Fruit fly (Drosophila melanogaster): ENCODE data around the gene ERR.

Gene ERR

dm6 chr3L:8137448-8137906, 49.0 kb downstream of the ERR start, which contains the start of the genes Setx and mus301 (continued):
- TF ChIP-seq prd (optimal IDR thresholded peaks at IDR 0.05) (no peak), prd (GFP tag; IDR thresholded peaks at IDR 0.05) (peak; percentile 84), CG34422 (GFP tag; IDR thresholded peaks at IDR 0.05) (peak; percentile 63; the same call in 2 of the 3 replicates), CG2129 (GFP tag; IDR thresholded peaks at IDR 0.05; ENCODE audit: partially characterized antibody) (no peak), stc (GFP tag; IDR thresholded peaks at IDR 0.05) (no peak), sisA (GFP tag; IDR thresholded peaks at IDR 0.05) (peak; percentile 78), gfzf (GFP tag; optimal IDR thresholded peaks at IDR 0.05) (peak; percentile 92), pzg (GFP tag; optimal IDR thresholded peaks at IDR 0.05) (peak; percentile 90), gt (GFP tag; IDR thresholded peaks at IDR 0.05) (no peak), NfI (GFP tag; optimal IDR thresholded peaks at IDR 0.05) (peak; percentile 80), CG2678 (tag; optimal IDR thresholded peaks at IDR 0.05) (no peak), CG15696 (tag; optimal IDR thresholded peaks at IDR 0.05) (peak; percentile 73), chn (GFP tag; optimal IDR thresholded peaks at IDR 0.05) (peak; percentile 90), Dbx (GFP tag; IDR thresholded peaks at IDR 0.05) (peak; percentile 88), Oaz (GFP tag; IDR thresholded peaks at IDR 0.05) (0 out of 2 replicates have a peak, but pooled peaks have one; percentile 20), CG18476 (GFP tag; optimal IDR thresholded peaks at IDR 0.05) (peak; percentile 82), Neu2 (GFP tag; optimal IDR thresholded peaks at IDR 0.05; ENCODE audit: borderline replicate concordance) (peak; percentile 59), CG1233 (GFP tag; optimal IDR thresholded peaks at IDR 0.05) (peak; percentile 49), CG30020 (tag; optimal IDR thresholded peaks at IDR 0.05) (no peak), CG31365 (tag; optimal IDR thresholded peaks at IDR 0.05) (no peak), Bgb (GFP tag; IDR thresholded peaks at IDR 0.05; ENCODE audit: partially characterized antibody) (no peak), CG15011 (GFP tag; optimal IDR thresholded peaks at IDR 0.05) (no peak), Chrac-16 (GFP tag; optimal IDR thresholded peaks at IDR 0.05) (peak; percentile 84), row (GFP tag; IDR thresholded peaks at IDR 0.05) (peak; percentile 68), CG8765 (GFP tag; IDR thresholded peaks at IDR 0.05) (peak; percentile 45; the same call in 1 of the 2 replicates), maf-S (GFP tag; optimal IDR thresholded peaks at IDR 0.05) (peak; percentile 79), CG11560 (tag; IDR thresholded peaks at IDR 0.05) (peak; percentile 60; the same call in 1 of the 3 replicates), Sox102F (GFP tag; optimal IDR thresholded peaks at IDR 0.05) (no peak), CG14965 (GFP tag; optimal IDR thresholded peaks at IDR 0.05; ENCODE audit: borderline replicate concordance) (no peak), CTCF (GFP tag; optimal IDR thresholded peaks at IDR 0.05) (peak; percentile 58), CG17912 (GFP tag; optimal IDR thresholded peaks at IDR 0.05) (peak; percentile 19), br (optimal IDR thresholded peaks at IDR 0.05) (no peak), dpn (GFP tag; optimal IDR thresholded peaks at IDR 0.05) (peak; percentile 83 to 90), aop (GFP tag; IDR thresholded peaks at IDR 0.05) (no peak), Myb (GFP tag; optimal IDR thresholded peaks at IDR 0.05) (peak; percentile 83), Side (GFP tag; optimal IDR thresholded peaks at IDR 0.05) (peak; percentile 62), CG11247 (GFP tag; IDR thresholded peaks at IDR 0.05) (peak; percentile 67), YL-1 (GFP tag; optimal IDR thresholded peaks at IDR 0.05) (peak; percentile 86), Mrtf (GFP tag; IDR thresholded peaks at IDR 0.05) (peak; percentile 43; the same call in 1 of the 3 replicates), Ada2b (GFP tag; IDR thresholded peaks at IDR 0.05) (peak; percentile 58), dmrt99B (tag; optimal IDR thresholded peaks at IDR 0.05) (no peak), Dip2 (GFP tag; IDR thresholded peaks at IDR 0.05) (no peak), CG14014 (GFP tag; IDR thresholded peaks at IDR 0.05) (peak; percentile 72), CG1529 (GFP tag; optimal IDR thresholded peaks at IDR 0.05) (peak; percentile 21), CG7987 (GFP tag; optimal IDR thresholded peaks at IDR 0.05) (peak; percentile 61), HLH3B (GFP tag; IDR thresholded peaks at IDR 0.05) (peak; percentile 55), lab (GFP tag; optimal IDR thresholded peaks at IDR 0.05) (no peak), stwl (tag; optimal IDR thresholded peaks at IDR 0.05) (peak; percentile 78), CG33213 (GFP tag; optimal IDR thresholded peaks at IDR 0.05) (peak; percentile 90), ftz-f1 (GFP tag; optimal IDR thresholded peaks at IDR 0.05) (peak; percentile 46), gsb (GFP tag; IDR thresholded peaks at IDR 0.05) (peak; percentile 59; the same call in 1 of the 2 replicates), CG32532 (GFP tag; IDR thresholded peaks at IDR 0.05) (peak; percentile 68)

Data from whole organism, embryonic.